Worm (Caenorhabditis elegans): ENCODE data around the gene msd-2.

The msd-2 gene

ce11 chrIV:10033053-10033452 lies 4.2 kb downstream of the msd-2 start, which contains the start of gene F44D12.6:
TSS of gene F44D12.6 (plus strand) at chrIV:10033353.
- TF ChIP-seq ztf-29 (GFP tag; IDR thresholded peaks at IDR 0.05) (no peak), med-1 (GFP tag; optimal IDR thresholded peaks at IDR 0.05; ENCODE audit: insufficient read depth) (no peak), ref-1 (GFP tag; conservative IDR thresholded peaks at IDR 0.05) (no peak), T22C8.4 (GFP tag; IDR thresholded peaks at IDR 0.05) (no peak), flt-1 (GFP tag; IDR thresholded peaks at IDR 0.05) (no peak), tab-1 (GFP tag; IDR thresholded peaks at IDR 0.05) (no peak), klf-2 (GFP tag; conservative IDR thresholded peaks at IDR 0.05) (no peak), ztf-23 (GFP tag; IDR thresholded peaks at IDR 0.05) (no peak), cog-1 (tag; optimal IDR thresholded peaks at IDR 0.05) (no peak)

- TF ChIP-seq tab-1 (GFP tag; IDR thresholded peaks at IDR 0.05), result no peak
- TF ChIP-seq ztf-23 (GFP tag; IDR thresholded peaks at IDR 0.05), result no peak
- TF ChIP-seq cog-1 (tag; optimal IDR thresholded peaks at IDR 0.05), result no peak
- TF ChIP-seq med-1 (GFP tag; optimal IDR thresholded peaks at IDR 0.05; ENCODE audit: insufficient read depth), result no peak
- no peak for TF ChIP-seq ztf-29 (GFP tag; IDR thresholded peaks at IDR 0.05)
- TF ChIP-seq ref-1 (GFP tag; conservative IDR thresholded peaks at IDR 0.05), result no peak
- no peak for TF ChIP-seq T22C8.4 (GFP tag; IDR thresholded peaks at IDR 0.05)
- TF ChIP-seq klf-2 (GFP tag; conservative IDR thresholded peaks at IDR 0.05), result no peak
- TF ChIP-seq flt-1 (GFP tag; IDR thresholded peaks at IDR 0.05), result no peak
Measured at ce11 chrIV:10036966-10037365, 8.1 kb downstream of the msd-2 start, which contains the start of gene F44D12.10. TSS of gene F44D12.10 (minus strand) at chrIV:10037066.

- TF ChIP-seq tab-1 (GFP tag; IDR thresholded peaks at IDR 0.05) (no peak), ref-1 (GFP tag; conservative IDR thresholded peaks at IDR 0.05) (no peak), cog-1 (tag; optimal IDR thresholded peaks at IDR 0.05) (no peak), ztf-29 (GFP tag; IDR thresholded peaks at IDR 0.05) (no peak), flt-1 (GFP tag; IDR thresholded peaks at IDR 0.05) (no peak), med-1 (GFP tag; optimal IDR thresholded peaks at IDR 0.05; ENCODE audit: insufficient read depth) (no peak), ztf-23 (GFP tag; IDR thresholded peaks at IDR 0.05) (no peak), T22C8.4 (GFP tag; IDR thresholded peaks at IDR 0.05) (no peak), klf-2 (GFP tag; conservative IDR thresholded peaks at IDR 0.05) (no peak)
Measured at ce11 chrIV:10040803-10041202, 11.9 kb downstream of the msd-2 start, which contains the start of gene dhs-31. TSS of gene dhs-31 (minus strand) at chrIV:10040903.

- no peak for TF ChIP-seq T22C8.4 (GFP tag; IDR thresholded peaks at IDR 0.05)
- no peak for TF ChIP-seq cog-1 (tag; optimal IDR thresholded peaks at IDR 0.05)
- no peak for TF ChIP-seq ztf-29 (GFP tag; IDR thresholded peaks at IDR 0.05)
- TF ChIP-seq flt-1 (GFP tag; IDR thresholded peaks at IDR 0.05), result no peak
- no peak for TF ChIP-seq tab-1 (GFP tag; IDR thresholded peaks at IDR 0.05)
- no peak for TF ChIP-seq ztf-23 (GFP tag; IDR thresholded peaks at IDR 0.05)
- no peak for TF ChIP-seq med-1 (GFP tag; optimal IDR thresholded peaks at IDR 0.05; ENCODE audit: insufficient read depth)
- no peak for TF ChIP-seq ref-1 (GFP tag; conservative IDR thresholded peaks at IDR 0.05)
Measured at ce11 chrIV:10042881-10043280, 14.0 kb downstream of the msd-2 start, which contains the start of gene frk-1. TSS of gene frk-1 (plus strand) at chrIV:10043181.

- TF ChIP-seq med-1 (GFP tag; optimal IDR thresholded peaks at IDR 0.05; ENCODE audit: insufficient read depth) (no peak), flt-1 (GFP tag; IDR thresholded peaks at IDR 0.05) (no peak), ztf-23 (GFP tag; IDR thresholded peaks at IDR 0.05) (no peak), cog-1 (tag; optimal IDR thresholded peaks at IDR 0.05) (no peak), ztf-29 (GFP tag; IDR thresholded peaks at IDR 0.05) (no peak), tab-1 (GFP tag; IDR thresholded peaks at IDR 0.05) (no peak), T22C8.4 (GFP tag; IDR thresholded peaks at IDR 0.05) (no peak), klf-2 (GFP tag; conservative IDR thresholded peaks at IDR 0.05) (no peak), ref-1 (GFP tag; conservative IDR thresholded peaks at IDR 0.05) (no peak)
Measured at ce11 chrIV:10046005-10046404, 17.1 kb downstream of the msd-2 start.

ce11 chrIV:10047108-10047507 lies 18.2 kb downstream of the msd-2 start, which contains the start of gene T04B2.3:
TSS of gene T04B2.3 (plus strand) at chrIV:10047408.
- no peak for TF ChIP-seq cog-1 (tag; optimal IDR thresholded peaks at IDR 0.05)
- TF ChIP-seq ztf-23 (GFP tag; IDR thresholded peaks at IDR 0.05), result no peak
- no peak for TF ChIP-seq flt-1 (GFP tag; IDR thresholded peaks at IDR 0.05)
- no peak for TF ChIP-seq klf-2 (GFP tag; conservative IDR thresholded peaks at IDR 0.05)
- TF ChIP-seq T22C8.4 (GFP tag; IDR thresholded peaks at IDR 0.05), result no peak
- no peak for TF ChIP-seq ztf-29 (GFP tag; IDR thresholded peaks at IDR 0.05)
- no peak for TF ChIP-seq ref-1 (GFP tag; conservative IDR thresholded peaks at IDR 0.05)
- TF ChIP-seq med-1 (GFP tag; optimal IDR thresholded peaks at IDR 0.05; ENCODE audit: insufficient read depth), result no peak
- TF ChIP-seq tab-1 (GFP tag; IDR thresholded peaks at IDR 0.05), result no peak

ce11 chrIV:10048268-10048667 lies 19.4 kb downstream of the msd-2 start:
- TF ChIP-seq klf-2 (GFP tag; conservative IDR thresholded peaks at IDR 0.05) (no peak), ref-1 (GFP tag; conservative IDR thresholded peaks at IDR 0.05) (no peak), ztf-29 (GFP tag; IDR thresholded peaks at IDR 0.05) (no peak), T22C8.4 (GFP tag; IDR thresholded peaks at IDR 0.05) (no peak), flt-1 (GFP tag; IDR thresholded peaks at IDR 0.05) (no peak), ztf-23 (GFP tag; IDR thresholded peaks at IDR 0.05) (no peak), med-1 (GFP tag; optimal IDR thresholded peaks at IDR 0.05; ENCODE audit: insufficient read depth) (no peak)

- no peak for TF ChIP-seq tab-1 (GFP tag; IDR thresholded peaks at IDR 0.05)
- TF ChIP-seq flt-1 (GFP tag; IDR thresholded peaks at IDR 0.05), result no peak
- no peak for TF ChIP-seq med-1 (GFP tag; optimal IDR thresholded peaks at IDR 0.05; ENCODE audit: insufficient read depth)
Measured at ce11 chrIV:10051088-10051487, 22.2 kb downstream of the msd-2 start, which contains the start of gene T04B2.8. TSS of gene T04B2.8 (minus strand) at chrIV:10051188.

- no peak for TF ChIP-seq tab-1 (GFP tag; IDR thresholded peaks at IDR 0.05)
- TF ChIP-seq T22C8.4 (GFP tag; IDR thresholded peaks at IDR 0.05), result no peak
- no peak for TF ChIP-seq med-1 (GFP tag; optimal IDR thresholded peaks at IDR 0.05; ENCODE audit: insufficient read depth)
- no peak for TF ChIP-seq flt-1 (GFP tag; IDR thresholded peaks at IDR 0.05)
- no peak for TF ChIP-seq ref-1 (GFP tag; conservative IDR thresholded peaks at IDR 0.05)
- TF ChIP-seq klf-2 (GFP tag; conservative IDR thresholded peaks at IDR 0.05), result no peak
- no peak for TF ChIP-seq ztf-23 (GFP tag; IDR thresholded peaks at IDR 0.05)
- no peak for TF ChIP-seq ztf-29 (GFP tag; IDR thresholded peaks at IDR 0.05)
- no peak for TF ChIP-seq cog-1 (tag; optimal IDR thresholded peaks at IDR 0.05)
Measured at ce11 chrIV:10053550-10053949, 24.7 kb downstream of the msd-2 start, which contains the start of gene srv-12. TSS of gene srv-12 (minus strand) at chrIV:10053650.

ce11 chrIV:10056138-10056537 lies 27.3 kb downstream of the msd-2 start, which contains the start of gene T04B2.7:
TSS of gene T04B2.7 (minus strand) at chrIV:10056238.
- no peak for TF ChIP-seq flt-1 (GFP tag; IDR thresholded peaks at IDR 0.05)
- no peak for TF ChIP-seq klf-2 (GFP tag; conservative IDR thresholded peaks at IDR 0.05)
- TF ChIP-seq tab-1 (GFP tag; IDR thresholded peaks at IDR 0.05), result no peak
- no peak for TF ChIP-seq ztf-23 (GFP tag; IDR thresholded peaks at IDR 0.05)
- no peak for TF ChIP-seq cog-1 (tag; optimal IDR thresholded peaks at IDR 0.05)
- TF ChIP-seq T22C8.4 (GFP tag; IDR thresholded peaks at IDR 0.05), result no peak
- TF ChIP-seq med-1 (GFP tag; optimal IDR thresholded peaks at IDR 0.05; ENCODE audit: insufficient read depth), result no peak
- TF ChIP-seq ztf-29 (GFP tag; IDR thresholded peaks at IDR 0.05), result no peak
- TF ChIP-seq ref-1 (GFP tag; conservative IDR thresholded peaks at IDR 0.05), result no peak
